Worm (Caenorhabditis elegans) whole organism, L3 larva: ENCODE data around the gene M01H9.10.

ENCODE experiments used
- fos-1 ChIP-seq: fragments of 150-350 bp; optimal IDR thresholded peaks from 2 replicates; lab custom pipeline; 2014; ENCODE audit warnings: missing biosample characterization, missing genetic modification characterization
- nhr-12 ChIP-seq: fragments of 150-350 bp; optimal IDR thresholded peaks from 2 replicates; lab custom pipeline; 2014; ENCODE audit warnings: missing biosample characterization, missing genetic modification characterization
- nhr-237 ChIP-seq: fragments of 150-350 bp; optimal IDR thresholded peaks from 2 replicates; lab custom pipeline; 2014; ENCODE audit warnings: missing biosample characterization, missing genetic modification characterization
- nhr-77 ChIP-seq: fragments of 150-350 bp; optimal IDR thresholded peaks from 2 replicates; lab custom pipeline; 2014; ENCODE audit warnings: missing biosample characterization, missing genetic modification characterization
- pqm-1 ChIP-seq: fragments of 150-350 bp; optimal IDR thresholded peaks from 2 replicates; lab custom pipeline; 2017; ENCODE audit warnings: missing biosample characterization, missing genetic modification characterization, inconsistent platforms
- tbx-2 ChIP-seq: sonication (generic microtip); optimal IDR thresholded peaks from 2 replicates; lab custom pipeline; 2016; ENCODE audit warnings: mild to moderate bottlenecking, missing genetic modification characterization, missing compliant biosample characterization

M01H9.10 gene

DNA sequence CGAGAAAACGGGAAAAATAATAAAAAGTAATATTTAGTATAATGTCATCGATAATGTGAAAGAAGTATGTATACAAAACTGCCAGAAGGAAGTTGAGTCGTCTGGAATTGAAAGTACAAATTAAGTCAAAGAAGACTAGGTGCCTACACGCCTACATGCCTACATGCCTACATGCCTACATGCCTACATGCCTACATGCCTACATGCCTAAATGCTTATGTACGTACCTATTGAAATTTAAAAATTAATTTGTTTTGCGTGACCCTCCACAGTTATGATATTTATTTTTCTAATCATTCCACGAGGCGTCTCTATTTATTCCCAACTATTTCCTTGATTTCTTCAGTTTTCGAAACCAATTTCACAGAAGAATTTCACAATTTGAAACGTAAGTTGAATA, 50.0 kb downstream of the M01H9.10 start, which contains the start of the genes str-185 and R08C7.5:
str-185 (minus strand) TSS at position 101 of the 400 bp plus-strand sequence.
R08C7.5 (plus strand) TSS at position 329 of the 400 bp plus-strand sequence.
- no peak for TF ChIP-seq nhr-237 (tag; lab: Kevin White, UChicago)
- no peak for TF ChIP-seq fos-1 (tag; lab: Kevin White, UChicago)
- TF ChIP-seq nhr-12 (tag; lab: Kevin White, UChicago) = no peak
- TF ChIP-seq pqm-1 (tag; lab: Kevin White, UChicago) = no peak
- no peak for TF ChIP-seq nhr-77 (tag; lab: Kevin White, UChicago)
- no peak for TF ChIP-seq tbx-2 (tag; lab: Kevin White, UChicago)
